Fruit fly (Drosophila melanogaster): ENCODE data around the gene CG15765.

- TF ChIP-seq Hand (GFP tag; optimal IDR thresholded peaks at IDR 0.05) (no peak), Opbp (GFP tag; IDR thresholded peaks at IDR 0.05; ENCODE audit: partially characterized antibody) (no peak), Deaf1 (tag; optimal IDR thresholded peaks at IDR 0.05) (peak; percentile 44), CG33213 (GFP tag; optimal IDR thresholded peaks at IDR 0.05) (no peak), gcm2 (GFP tag; optimal IDR thresholded peaks at IDR 0.05) (no peak)
These were observed 49.6 kb upstream of the CG15765 start for dm6 chrX:5768602-5769251.
